Worm (Caenorhabditis elegans) whole organism, L4 larva: Measurements from ENCODE around the gene srm-1.

Experiments used
- F44E2.7 ChIP-seq: fragments of 200-800 bp; sonication (Bioruptor generic); IDR thresholded peaks from 2 replicates; pipeline ENCODE4 v2.1.2; 2022; ENCODE audit warnings: missing genetic modification characterization, missing compliant biosample characterization
- F49E8.2 ChIP-seq: sonication (generic microtip); optimal IDR thresholded peaks from 2 replicates; lab custom pipeline; 2016; ENCODE audit warnings: missing compliant biosample characterization, mild to moderate bottlenecking, missing genetic modification characterization, borderline replicate concordance
- Y5F2A.4 ChIP-seq: fragments of 200-800 bp; sonication (Bioruptor generic); optimal IDR thresholded peaks from 2 replicates; lab custom pipeline; 2018; ENCODE audit warnings: mild to moderate bottlenecking, missing genetic modification characterization, missing compliant biosample characterization
- ZK546.5 ChIP-seq, 2 experiments: sonication (generic microtip); optimal IDR thresholded peaks; 2 replicates each; lab custom pipeline; 2017; ENCODE audit warnings: missing biosample characterization in 2 of 2, missing genetic modification characterization in 2 of 2
- aly-2 ChIP-seq: sonication (generic microtip); optimal IDR thresholded peaks from 2 replicates; lab custom pipeline; 2018; ENCODE audit warnings: missing biosample characterization, missing genetic modification characterization
- arid-1 ChIP-seq: fragments of 200-800 bp; sonication (Bioruptor generic); conservative IDR thresholded peaks from 2 replicates; pipeline ENCODE4 v1.3.6; 2022; ENCODE audit warnings: missing genetic modification reagents, missing genetic modification characterization, missing compliant biosample characterization
- attf-4 ChIP-seq: sonication (generic microtip); optimal IDR thresholded peaks from 3 replicates; lab custom pipeline; 2017; ENCODE audit warnings: missing biosample characterization, missing genetic modification characterization
- ceh-20 ChIP-seq: fragments of 200-800 bp; sonication (Bioruptor generic); IDR thresholded peaks from 2 replicates; pipeline ENCODE4 v1.3.6; 2022; ENCODE audit warnings: missing genetic modification reagents, missing genetic modification characterization, missing compliant biosample characterization
- ctbp-1 ChIP-seq: fragments of 200-800 bp; sonication (Bioruptor generic); IDR thresholded peaks from 2 replicates; pipeline ENCODE4 v1.3.6; 2022; ENCODE audit warnings: missing genetic modification reagents, missing genetic modification characterization, missing compliant biosample characterization
- daf-16 ChIP-seq, 3 experiments: sonication (generic microtip); optimal IDR thresholded peaks; 2 replicates each; lab custom pipeline; 2016 to 2017; ENCODE audit warnings: missing genetic modification characterization in 3 of 3, missing genetic modification reagents in 3 of 3, mild to moderate bottlenecking in 2 of 3, missing compliant biosample characterization in 2 of 3, missing biosample characterization in 1 of 3, moderate library complexity in 1 of 3
- daf-8 ChIP-seq: fragments of 200-800 bp; sonication (Bioruptor generic); IDR thresholded peaks from 2 replicates; pipeline ENCODE4 v1.3.6; 2022; ENCODE audit warnings: missing genetic modification characterization, missing compliant biosample characterization
- duxl-1 ChIP-seq: sonication (generic microtip); optimal IDR thresholded peaks from 2 replicates; lab custom pipeline; 2016; ENCODE audit warnings: mild to moderate bottlenecking, missing genetic modification characterization, moderate library complexity, missing compliant biosample characterization; ENCODE audit not compliant: poor library complexity
- egl-27 ChIP-seq: sonication (generic microtip); optimal IDR thresholded peaks from 3 replicates; lab custom pipeline; 2017; ENCODE audit warnings: missing biosample characterization, missing genetic modification reagents, missing genetic modification characterization
- gei-8 ChIP-seq: fragments of 200-800 bp; sonication (Bioruptor generic); optimal IDR thresholded peaks from 2 replicates; lab custom pipeline; 2018; ENCODE audit warnings: mild to moderate bottlenecking, missing genetic modification characterization, missing compliant biosample characterization
- hlh-30 ChIP-seq: sonication (generic microtip); optimal IDR thresholded peaks from 2 replicates; lab custom pipeline; 2017; ENCODE audit warnings: antibody characterized with exemption, mild to moderate bottlenecking, missing genetic modification characterization, missing compliant biosample characterization; ENCODE audit not compliant: insufficient read depth
- jun-1 ChIP-seq: fragments of 150-350 bp; optimal IDR thresholded peaks from 2 replicates; lab custom pipeline; 2014; ENCODE audit warnings: missing biosample characterization, missing genetic modification reagents, missing genetic modification characterization
- lin-1 ChIP-seq: fragments of 200-800 bp; sonication (Bioruptor generic); IDR thresholded peaks from 2 replicates; pipeline ENCODE4 v1.3.6; 2022; ENCODE audit warnings: missing genetic modification reagents, missing genetic modification characterization, missing compliant biosample characterization
- lin-29 ChIP-seq: fragments of 200-800 bp; sonication (Bioruptor generic); IDR thresholded peaks from 2 replicates; pipeline ENCODE4 v1.3.6; 2022; ENCODE audit warnings: missing genetic modification reagents, missing genetic modification characterization, missing compliant biosample characterization
- madf-9 ChIP-seq: fragments of 200-800 bp; sonication (Bioruptor generic); conservative IDR thresholded peaks from 2 replicates; pipeline ENCODE4 v1.3.6; 2022; ENCODE audit warnings: missing genetic modification reagents, missing genetic modification characterization, missing compliant biosample characterization
- mdt-29 ChIP-seq: fragments of 200-800 bp; sonication (Bioruptor generic); IDR thresholded peaks from 2 replicates; pipeline ENCODE4 v1.3.6; 2022; ENCODE audit warnings: missing genetic modification reagents, missing genetic modification characterization, missing compliant biosample characterization
- mxl-3 ChIP-seq: fragments of 200-800 bp; sonication (Bioruptor generic); optimal IDR thresholded peaks from 2 replicates; lab custom pipeline; 2018; ENCODE audit warnings: mild to moderate bottlenecking, missing genetic modification characterization, missing compliant biosample characterization
- nhr-10 ChIP-seq: fragments of 150-350 bp; optimal IDR thresholded peaks from 2 replicates; lab custom pipeline; 2014; ENCODE audit warnings: missing biosample characterization, missing genetic modification characterization
- nhr-41 ChIP-seq: fragments of 200-800 bp; sonication (Bioruptor generic); IDR thresholded peaks from 2 replicates; pipeline ENCODE4 v1.3.6; 2022; ENCODE audit warnings: missing genetic modification reagents, missing genetic modification characterization, missing compliant biosample characterization
- nhr-77 ChIP-seq: fragments of 150-350 bp; optimal IDR thresholded peaks from 2 replicates; lab custom pipeline; 2014; ENCODE audit warnings: missing biosample characterization, missing genetic modification characterization
- php-3 ChIP-seq: fragments of 200-800 bp; sonication (Bioruptor generic); IDR thresholded peaks from 2 replicates; pipeline ENCODE4 v1.3.6; 2022; ENCODE audit warnings: missing genetic modification reagents, missing genetic modification characterization, missing compliant biosample characterization
- rbr-2 ChIP-seq: sonication (generic microtip); optimal IDR thresholded peaks from 2 replicates; lab custom pipeline; 2016; ENCODE audit warnings: missing genotype, missing genetic modification characterization, missing compliant biosample characterization
- set-16 ChIP-seq: fragments of 200-800 bp; sonication (Bioruptor generic); IDR thresholded peaks from 2 replicates; pipeline ENCODE4 v1.3.6; 2022; ENCODE audit warnings: missing genetic modification reagents, missing genetic modification characterization, missing compliant biosample characterization
- snpc-1.2 ChIP-seq: fragments of 200-800 bp; sonication (Bioruptor generic); IDR thresholded peaks from 2 replicates; pipeline ENCODE4 v1.3.6; 2022; ENCODE audit warnings: missing genetic modification reagents, missing genetic modification characterization, missing compliant biosample characterization
- snpc-4 ChIP-seq: fragments of 150-350 bp; optimal IDR thresholded peaks from 2 replicates; lab custom pipeline; 2014; ENCODE audit warnings: missing biosample characterization, missing genetic modification characterization
- tra-1 ChIP-seq: fragments of 200-800 bp; sonication (Bioruptor generic); IDR thresholded peaks from 2 replicates; pipeline ENCODE4 v1.3.6; 2022; ENCODE audit warnings: missing genetic modification reagents, missing genetic modification characterization, missing compliant biosample characterization
- unc-130 ChIP-seq: sonication (generic microtip); optimal IDR thresholded peaks from 2 replicates; lab custom pipeline; 2016; ENCODE audit warnings: missing genetic modification reagents, missing genetic modification characterization, missing compliant biosample characterization
- unc-62 ChIP-seq, 3 experiments: fragments of 150-350 bp in 1 of 3; sonication (generic microtip); optimal IDR thresholded peaks in 2 of 3; peaks in 1 of 3; 1 replicate in 1 of 3; 2 replicates in 2 of 3; lab custom pipeline; 2014 to 2017; ENCODE audit warnings: missing biosample characterization in 3 of 3, missing genetic modification characterization in 3 of 3, missing genetic modification reagents in 3 of 3, missing genotype in 1 of 3
- vab-7 ChIP-seq: fragments of 200-800 bp; sonication (Bioruptor generic); IDR thresholded peaks from 2 replicates; pipeline ENCODE4 v1.3.6; 2022; ENCODE audit warnings: missing genetic modification reagents, missing genetic modification characterization, missing compliant biosample characterization
- zag-1 ChIP-seq: fragments of 150-350 bp; optimal IDR thresholded peaks from 2 replicates; lab custom pipeline; 2014; ENCODE audit warnings: missing biosample characterization, missing genetic modification characterization
- zfp-3 ChIP-seq: fragments of 200-800 bp; sonication (Bioruptor generic); conservative IDR thresholded peaks from 2 replicates; pipeline ENCODE4 v1.3.6; 2022; ENCODE audit warnings: missing genetic modification reagents, missing genetic modification characterization, missing compliant biosample characterization
- zip-2 ChIP-seq: fragments of 150-350 bp; optimal IDR thresholded peaks from 2 replicates; lab custom pipeline; 2014; ENCODE audit warnings: missing biosample characterization, missing genetic modification characterization
- ztf-11 ChIP-seq: fragments of 150-350 bp; optimal IDR thresholded peaks from 2 replicates; lab custom pipeline; 2014; ENCODE audit warnings: missing biosample characterization, missing genetic modification characterization

The srm-1 gene

ce11 chrIV:5012241-5012640, at the start of gene srm-1:
TSS of gene srm-1 (plus strand) at chrIV:5012541.
- TF ChIP-seq zfp-3 (no peak), lin-29 (GFP tag; lab: Robert Waterston, UW) (no peak), jun-1 (no peak), mxl-3 (no peak), tra-1 (GFP tag; lab: Robert Waterston, UW) (no peak), php-3 (GFP tag; lab: Robert Waterston, UW) (no peak), F44E2.7 (GFP tag; lab: Robert Waterston, UW) (no peak), duxl-1 (no peak), nhr-77 (tag; lab: Kevin White, UChicago) (no peak), snpc-4 (no peak), aly-2 (tag; lab: Kevin White, UChicago) (no peak), unc-130 (GFP tag; lab: Kevin White, UChicago) (no peak), egl-27 (tag; lab: Kevin White, UChicago) (no peak), vab-7 (GFP tag; lab: Robert Waterston, UW) (no peak)

DNA sequence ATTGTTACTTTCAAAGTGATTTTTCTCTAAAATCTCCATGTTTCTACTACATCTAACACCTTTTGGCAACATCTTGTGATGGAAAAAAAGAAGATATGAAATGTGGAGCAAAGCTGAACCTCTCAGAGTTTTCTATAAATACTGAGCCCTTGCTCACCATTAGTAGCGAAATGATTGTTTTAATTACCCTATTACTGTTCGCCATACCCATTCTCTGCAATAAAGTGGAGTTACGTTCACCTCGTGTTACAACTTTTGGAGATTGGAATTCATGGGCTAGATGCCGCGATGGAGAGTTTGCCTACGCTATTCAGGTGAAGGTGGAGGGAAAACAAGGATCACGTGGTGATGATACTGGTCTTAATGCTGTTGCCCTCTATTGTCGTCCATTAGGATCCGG, 48.5 kb upstream of the srm-1 start, which contains the start of gene txt-3:
TSS of gene txt-3 (plus strand) at position 125 of the 400 bp plus-strand sequence.
- no peak for TF ChIP-seq zag-1
- TF ChIP-seq mdt-29 (GFP tag; lab: Robert Waterston, UW) = no peak
- peak in 1 of 2 experiments; percentile 99 for TF ChIP-seq unc-62 (GFP tag; optimal IDR thresholded peaks at IDR 0.05 in 1 of 2; lab: Kevin White, UChicago)
- TF ChIP-seq unc-62 (tag; optimal IDR thresholded peaks at IDR 0.05; lab: Kevin White, UChicago) = no peak
- no peak for TF ChIP-seq zip-2 (tag; lab: Kevin White, UChicago)
- TF ChIP-seq snpc-1.2 (GFP tag; lab: Robert Waterston, UW) = no peak

DNA sequence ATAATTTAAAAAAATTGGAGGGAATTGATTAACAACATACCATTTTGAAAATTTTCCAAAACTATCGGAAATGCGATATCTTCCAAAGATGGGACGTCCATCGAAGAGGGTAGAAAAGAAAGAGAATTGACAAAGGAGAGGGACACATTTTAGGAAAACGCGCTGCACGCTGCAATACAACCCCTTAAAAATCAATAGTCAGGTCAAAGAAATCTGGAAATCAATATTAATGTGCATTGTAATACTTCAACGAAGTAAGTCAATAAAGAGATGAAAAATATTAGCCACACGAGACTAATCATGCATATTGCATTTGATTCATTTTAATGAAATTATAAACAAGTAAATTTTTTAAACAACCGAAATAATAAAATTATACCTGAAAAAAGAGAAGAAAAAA, 42.9 kb upstream of the srm-1 start, which contains the start of gene Y9C9A.13:
TSS of gene Y9C9A.13 (minus strand) at position 101 of the 400 bp plus-strand sequence.
- TF ChIP-seq lin-1 (GFP tag; lab: Robert Waterston, UW) = no peak
- TF ChIP-seq nhr-41 (GFP tag; lab: Robert Waterston, UW) = no peak
- no peak for TF ChIP-seq daf-8 (GFP tag; lab: Robert Waterston, UW)
- no peak for TF ChIP-seq set-16 (GFP tag; lab: Robert Waterston, UW)
- TF ChIP-seq madf-9 (GFP tag; lab: Robert Waterston, UW) = no peak
- TF ChIP-seq Y5F2A.4 = no peak
- TF ChIP-seq ztf-11 (tag; lab: Kevin White, UChicago) = no peak

- TF ChIP-seq lin-29 (GFP tag; lab: Robert Waterston, UW) = no peak
- no peak for TF ChIP-seq hlh-30 (tag; lab: Kevin White, UChicago)
- TF ChIP-seq madf-9 (GFP tag; lab: Robert Waterston, UW) = no peak
- TF ChIP-seq ceh-20 (GFP tag; lab: Robert Waterston, UW) = no peak
- TF ChIP-seq unc-62 (GFP tag; optimal IDR thresholded peaks at IDR 0.05 in 1 of 2; lab: Kevin White, UChicago) = peak in 1 of 2 experiments; percentile 57
- no peak for TF ChIP-seq unc-62 (tag; optimal IDR thresholded peaks at IDR 0.05; lab: Kevin White, UChicago)
- no peak for TF ChIP-seq F49E8.2 (tag; lab: Kevin White, UChicago)
- TF ChIP-seq attf-4 (tag; lab: Kevin White, UChicago) = no peak
- no peak for TF ChIP-seq arid-1 (GFP tag; lab: Robert Waterston, UW)
- no peak for TF ChIP-seq ctbp-1 (GFP tag; lab: Robert Waterston, UW)
- TF ChIP-seq nhr-10 = no peak
- TF ChIP-seq ZK546.5 (tag; optimal IDR thresholded peaks at IDR 0.05; lab: Kevin White, UChicago) = no peak
- TF ChIP-seq gei-8 (GFP tag; lab: Kevin White, UChicago) = no peak
- no peak for TF ChIP-seq rbr-2 (tag; lab: Kevin White, UChicago)
- no peak for TF ChIP-seq daf-16 (GFP tag; optimal IDR thresholded peaks at IDR 0.05; lab: Kevin White, UChicago)
- TF ChIP-seq daf-16 (tag; optimal IDR thresholded peaks at IDR 0.05; lab: Kevin White, UChicago) = peak; percentile 100
Measured at ce11 chrIV:4975995-4976394, 36.3 kb upstream of the srm-1 start, which contains the start of gene Y9C9A.16. TSS of gene Y9C9A.16 (minus strand) at chrIV:4976125.
